Fruit fly (Drosophila melanogaster) whole organism, pupa: ENCODE results near the gene Smug.

ENCODE experiments used
- CG14655 ChIP-seq: fragments of 200-800 bp; sonication (Bioruptor generic); optimal IDR thresholded peaks from 3 replicates; lab custom pipeline; 2017; ENCODE audit warnings: mild to moderate bottlenecking, missing biosample characterization, missing genetic modification reagents, missing genetic modification characterization
- CG15710 ChIP-seq: fragments of 200-800 bp; sonication (Bioruptor generic); optimal IDR thresholded peaks from 2 replicates; lab custom pipeline; 2018; ENCODE audit warnings: missing biosample characterization, mild to moderate bottlenecking, missing genetic modification characterization, moderate library complexity
- CG32121 ChIP-seq: fragments of 200-800 bp; sonication (Bioruptor generic); IDR thresholded peaks from 2 replicates; pipeline ENCODE4 v1.3.6; 2022; ENCODE audit warnings: missing biosample characterization, missing genetic modification characterization
- CG4496 ChIP-seq: fragments of 200-800 bp; sonication (Bioruptor generic); IDR thresholded peaks from 3 replicates; pipeline ENCODE4 v1.3.6; 2022; ENCODE audit warnings: missing biosample characterization, missing genetic modification characterization
- CG8159 ChIP-seq: fragments of 200-800 bp; sonication (Bioruptor generic); optimal IDR thresholded peaks from 3 replicates; lab custom pipeline; 2018; ENCODE audit warnings: missing biosample characterization, mild to moderate bottlenecking, missing genetic modification characterization, moderate library complexity
- CG8301 ChIP-seq: fragments of 200-800 bp; sonication (Bioruptor generic); optimal IDR thresholded peaks from 2 replicates; lab custom pipeline; 2018; ENCODE audit warnings: missing biosample characterization, mild to moderate bottlenecking, missing genetic modification characterization
- D1 ChIP-seq: fragments of 200-800 bp; sonication (Bioruptor generic); optimal IDR thresholded peaks from 2 replicates; lab custom pipeline; 2018; ENCODE audit warnings: missing biosample characterization, mild to moderate bottlenecking, missing genetic modification characterization, moderate library complexity
- EcR ChIP-seq: fragments of 200-800 bp; sonication (Bioruptor generic); optimal IDR thresholded peaks from 3 replicates; lab custom pipeline; 2019; ENCODE audit warnings: missing biosample characterization, missing genetic modification characterization, mild to moderate bottlenecking, moderate library complexity, missing genetic modification reagents
- Pif1B ChIP-seq: fragments of 200-800 bp; sonication (Bioruptor generic); optimal IDR thresholded peaks from 3 replicates; lab custom pipeline; 2016; ENCODE audit warnings: missing biosample characterization, missing genetic modification characterization
- Snoo ChIP-seq: fragments of 200-800 bp; sonication (Bioruptor generic); optimal IDR thresholded peaks from 3 replicates; lab custom pipeline; 2017; ENCODE audit warnings: missing biosample characterization, mild to moderate bottlenecking, missing genetic modification characterization, inconsistent platforms
- gl ChIP-seq: fragments of 200-800 bp; sonication (Bioruptor generic); optimal IDR thresholded peaks from 2 replicates; lab custom pipeline; 2018; ENCODE audit warnings: missing biosample characterization, mild to moderate bottlenecking, missing genetic modification characterization

DNA sequence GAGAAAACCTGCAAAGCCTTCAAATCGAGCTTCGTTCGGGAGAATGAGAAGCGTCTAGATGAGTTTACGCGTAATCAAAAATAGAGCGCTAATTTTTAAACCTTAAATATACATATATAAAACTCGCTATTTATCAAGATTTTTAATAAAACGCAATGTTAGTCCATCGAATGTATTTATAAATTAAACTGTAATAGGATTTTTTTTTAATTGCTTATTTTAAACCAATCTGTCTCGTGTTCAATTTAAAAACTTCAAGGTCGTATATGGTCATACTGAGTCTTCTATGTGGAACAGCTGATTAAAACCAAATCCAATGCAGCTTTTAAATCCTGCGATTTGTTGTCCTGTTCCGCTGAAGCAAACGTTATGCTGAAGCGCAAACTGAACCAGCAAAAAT lies at the start of gene Smug:
- TF ChIP-seq D1 (no peak), CG14655 (no peak), EcR (GFP tag; lab: Kevin White, UChicago) (no peak), CG8301 (no peak), CG32121 (GFP tag; lab: Robert Waterston, UW) (no peak), CG15710 (no peak), Snoo (tag; lab: Kevin White, UChicago) (no peak), CG8159 (tag; lab: Kevin White, UChicago) (no peak), CG4496 (GFP tag; lab: Robert Waterston, UW) (no peak), Pif1B (GFP tag; lab: Kevin White, UChicago) (no peak), gl (tag; lab: Kevin White, UChicago) (no peak)
